Fruit fly (Drosophila melanogaster) Kc167 (cell line): Measurements from ENCODE around the gene mRpL14.

Experiments
- Myc ChIP-seq: fragments of >200 bp; optimal IDR thresholded peaks from 2 replicates; lab custom pipeline; 2017; ENCODE audit warnings: missing external identifiers
- insv ChIP-seq: fragments of >200 bp; optimal IDR thresholded peaks from 3 replicates; lab custom pipeline; 2018; ENCODE audit warnings: missing external identifiers

dm6 chrX:2387579-2388362 is 43.3 kb upstream of the mRpL14 start, which contains the start of gene PsGEF:
- TF ChIP-seq insv (no peak), Myc (lab: Kevin White, UChicago) (no peak)
